Fruit fly (Drosophila melanogaster) whole organism: ENCODE results near the gene CG18233.

Experiments
- Dll ChIP-seq: fragments of >200 bp; optimal IDR thresholded peaks from 2 replicates; lab custom pipeline; 2017
- psq ChIP-seq: fragments of >200 bp; optimal IDR thresholded peaks from 2 replicates; lab custom pipeline; 2017

- TF ChIP-seq Dll (no peak), psq (lab: Kevin White, UChicago) (no peak)
These were observed 31.5 kb downstream of the CG18233 start for dm6 chr3L:18636782-18637181.
